Worm (Caenorhabditis elegans) whole organism, mixed stage, embryonic: Measurements from ENCODE around the gene srx-28.

ENCODE experiments used
- M03D4.4 ChIP-seq: sonication (generic microtip); optimal IDR thresholded peaks from 2 replicates; lab custom pipeline; 2017; ENCODE audit warnings: mild to moderate bottlenecking, missing genetic modification characterization, missing compliant biosample characterization
- ceh-43 ChIP-seq: fragments of 200-800 bp; sonication (Bioruptor generic); optimal IDR thresholded peaks from 2 replicates; lab custom pipeline; 2018; ENCODE audit warnings: mild to moderate bottlenecking, missing genetic modification characterization, moderate library complexity, missing compliant biosample characterization
- lin-32 ChIP-seq: fragments of 200-800 bp; sonication (Bioruptor generic); optimal IDR thresholded peaks from 2 replicates; lab custom pipeline; 2018; ENCODE audit warnings: mild to moderate bottlenecking, missing genetic modification characterization, missing compliant biosample characterization
- nhr-2 ChIP-seq: fragments of 150-350 bp; optimal IDR thresholded peaks from 2 replicates; lab custom pipeline; 2014; ENCODE audit warnings: missing biosample characterization, missing genetic modification characterization
- pha-4 ChIP-seq: fragments of 150-350 bp; optimal IDR thresholded peaks from 2 replicates; lab custom pipeline; 2018; ENCODE audit warnings: missing biosample characterization, missing genetic modification reagents, missing genetic modification characterization
- tbx-8 ChIP-seq: fragments of 200-800 bp; sonication (Bioruptor generic); optimal IDR thresholded peaks from 2 replicates; lab custom pipeline; 2018; ENCODE audit warnings: mild to moderate bottlenecking, missing genetic modification characterization, moderate library complexity, missing compliant biosample characterization
- unc-39 ChIP-seq: fragments of 150-350 bp; optimal IDR thresholded peaks from 2 replicates; lab custom pipeline; 2014; ENCODE audit warnings: missing biosample characterization, missing genetic modification characterization
- unc-62 ChIP-seq: fragments of 150-350 bp; optimal IDR thresholded peaks from 2 replicates; lab custom pipeline; 2014; ENCODE audit warnings: missing biosample characterization, missing genetic modification reagents, missing genetic modification characterization
- ztf-11 ChIP-seq: fragments of 150-350 bp; optimal IDR thresholded peaks from 2 replicates; lab custom pipeline; 2014; ENCODE audit warnings: missing biosample characterization, missing genetic modification characterization

DNA sequence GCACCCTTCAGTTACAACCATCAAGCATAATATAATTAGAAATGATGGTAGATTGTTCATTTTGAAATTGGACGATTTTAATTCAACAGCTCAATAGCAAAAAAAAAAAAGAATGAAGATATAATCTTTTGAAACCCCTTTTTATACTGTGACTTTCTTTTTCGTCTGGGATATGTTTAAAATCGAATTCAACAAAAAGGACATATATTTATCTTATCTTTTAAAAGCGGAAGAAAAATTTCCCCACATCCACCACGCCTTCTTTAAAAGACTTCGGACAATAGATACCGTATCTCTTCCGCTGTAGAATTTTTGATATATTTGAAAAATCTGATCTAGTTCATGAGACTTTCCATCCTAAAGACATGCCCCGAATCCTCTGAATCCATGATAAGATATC, 23.7 kb upstream of the srx-28 start, which contains the start of gene R05D8.11:
- TF ChIP-seq pha-4 (tag; lab: Kevin White, UChicago), result no peak
- TF ChIP-seq unc-39 (tag; lab: Kevin White, UChicago), result no peak
- no peak for TF ChIP-seq unc-62 (GFP tag; lab: Kevin White, UChicago)
- no peak for TF ChIP-seq M03D4.4 (tag; lab: Kevin White, UChicago)
- TF ChIP-seq tbx-8 (GFP tag; lab: Kevin White, UChicago), result no peak
- no peak for TF ChIP-seq lin-32 (GFP tag; lab: Kevin White, UChicago)
- no peak for TF ChIP-seq nhr-2
- no peak for TF ChIP-seq ztf-11 (tag; lab: Kevin White, UChicago)
- TF ChIP-seq ceh-43 (GFP tag; lab: Kevin White, UChicago), result no peak
